Fruit fly (Drosophila melanogaster): ENCODE data around the gene Ugt37A3.

Gene Ugt37A3

DNA sequence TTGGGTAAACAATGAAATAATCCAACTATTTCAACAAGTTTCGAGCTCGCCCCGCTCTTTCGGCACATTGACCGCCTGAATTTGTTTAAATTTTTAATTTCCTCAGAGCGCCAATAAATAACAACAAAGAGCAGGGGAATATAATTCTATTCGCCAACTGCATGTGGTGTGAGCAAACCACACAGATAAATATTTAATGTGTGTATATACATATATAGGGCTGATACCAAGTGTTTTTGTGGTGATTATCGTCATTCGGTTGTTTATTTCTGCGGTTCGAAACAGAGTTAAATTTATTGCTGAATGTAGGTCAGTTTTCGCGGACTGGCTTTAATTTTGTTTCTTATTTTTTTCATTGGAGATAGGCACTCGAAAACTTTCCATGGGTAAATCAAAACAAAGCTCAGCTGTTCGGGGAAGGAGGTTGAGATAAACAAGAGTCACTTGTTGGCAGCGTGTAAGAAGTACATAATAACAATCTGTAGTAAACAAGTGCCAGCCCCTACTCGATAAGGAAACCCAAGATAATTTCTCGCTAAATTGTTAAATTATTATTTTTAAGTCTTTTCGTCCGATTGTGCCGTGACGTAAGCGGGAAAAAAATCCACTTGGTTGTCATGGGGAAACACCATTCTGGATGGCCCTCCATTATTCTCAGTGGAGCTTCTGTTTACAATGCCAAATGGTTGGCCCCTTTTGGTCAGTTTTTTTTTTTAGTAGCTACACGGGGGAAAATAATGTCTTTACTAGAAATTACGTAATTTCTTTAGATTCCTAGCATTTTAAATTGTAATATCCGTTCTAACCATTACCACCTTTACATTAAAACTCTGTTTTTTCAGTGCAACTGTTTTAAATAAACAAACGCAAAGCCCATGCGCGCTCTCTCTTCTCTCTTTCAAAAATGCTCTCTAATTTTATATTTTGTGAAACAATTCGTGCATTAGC lies 25.6 kb downstream of the Ugt37A3 start (continued):
- TF ChIP-seq ey (GFP tag; optimal IDR thresholded peaks at IDR 0.05), result peak; percentile 29
- peak; percentile 13 for TF ChIP-seq Rel (GFP tag; optimal IDR thresholded peaks at IDR 0.05)
- TF ChIP-seq Rel (tag; optimal IDR thresholded peaks at IDR 0.05), result peak; percentile 29
- peak; percentile 45 for TF ChIP-seq h (GFP tag; optimal IDR thresholded peaks at IDR 0.05)
- no peak for TF ChIP-seq jim (GFP tag; optimal IDR thresholded peaks at IDR 0.05)
- no peak for TF ChIP-seq dsf (GFP tag; optimal IDR thresholded peaks at IDR 0.05; ENCODE audit: borderline replicate concordance)
- peak; percentile 39 for TF ChIP-seq Vsx2 (GFP tag; optimal IDR thresholded peaks at IDR 0.05; ENCODE audit: partially characterized antibody)
- no peak for TF ChIP-seq GATAd (GFP tag; optimal IDR thresholded peaks at IDR 0.05)
- no peak for TF ChIP-seq CG32264 (GFP tag; optimal IDR thresholded peaks at IDR 0.05)
- TF ChIP-seq rgr (GFP tag; optimal IDR thresholded peaks at IDR 0.05), result peak; percentile 45

DNA sequence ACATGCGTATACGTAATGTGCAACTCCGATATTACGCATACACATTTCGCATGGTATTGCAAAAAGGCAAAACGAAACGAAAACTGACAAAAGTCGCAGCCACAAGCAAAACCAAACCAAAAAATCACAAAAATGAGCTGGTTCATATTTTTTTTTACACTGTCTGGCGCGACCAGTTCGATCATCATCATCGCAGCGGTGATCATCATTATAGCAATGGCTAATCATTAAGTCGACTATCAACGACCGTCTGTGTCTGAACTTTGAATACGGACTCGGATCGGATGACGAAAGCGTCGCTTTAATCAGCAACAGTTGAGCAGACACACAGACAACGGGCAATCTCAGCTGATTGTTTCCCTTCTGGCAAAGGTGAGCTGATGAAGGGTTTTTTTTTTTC lies 26.6 kb downstream of the Ugt37A3 start:
- TF ChIP-seq Hnf4 (GFP tag; optimal IDR thresholded peaks at IDR 0.05), result no peak
- TF ChIP-seq GATAd (GFP tag; optimal IDR thresholded peaks at IDR 0.05), result no peak
- no peak for TF ChIP-seq CrebA (GFP tag; optimal IDR thresholded peaks at IDR 0.05; ENCODE audit: borderline replicate concordance)
- no peak for TF ChIP-seq dmrt93B (GFP tag; optimal IDR thresholded peaks at IDR 0.05)
- no peak for TF ChIP-seq brk (GFP tag; optimal IDR thresholded peaks at IDR 0.05)
- no peak for TF ChIP-seq Jra (GFP tag; optimal IDR thresholded peaks at IDR 0.05)
- no peak for TF ChIP-seq usp (GFP tag; optimal IDR thresholded peaks at IDR 0.05)
- TF ChIP-seq HLH106 (tag; optimal IDR thresholded peaks at IDR 0.05), result no peak
- TF ChIP-seq lola (GFP tag; optimal IDR thresholded peaks at IDR 0.05), result no peak
- no peak for TF ChIP-seq OdsH (GFP tag; optimal IDR thresholded peaks at IDR 0.05)
- no peak for TF ChIP-seq N (GFP tag; optimal IDR thresholded peaks at IDR 0.05)
- no peak for TF ChIP-seq jim (GFP tag; optimal IDR thresholded peaks at IDR 0.05)
- no peak for TF ChIP-seq h (GFP tag; optimal IDR thresholded peaks at IDR 0.05)
- TF ChIP-seq psq (GFP tag; optimal IDR thresholded peaks at IDR 0.05), result no peak

DNA sequence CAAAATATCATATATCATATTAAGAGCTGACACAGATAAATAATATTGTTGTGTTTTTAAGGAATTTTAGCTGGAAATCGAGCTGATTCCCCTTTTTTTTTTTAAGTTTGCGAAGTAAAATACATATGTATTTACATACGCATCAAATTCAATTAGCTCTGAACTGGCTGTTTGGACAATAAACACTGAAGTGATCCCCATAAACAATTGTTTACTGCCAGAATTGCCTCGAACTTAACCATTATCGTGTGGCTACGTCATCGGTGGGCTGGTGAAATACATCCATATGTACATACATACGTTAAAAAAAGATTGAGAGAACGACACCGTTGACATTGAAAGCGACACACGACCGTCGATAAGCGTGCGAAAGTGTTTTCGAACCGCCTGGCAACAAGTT lies 27.2 kb downstream of the Ugt37A3 start:
- TF ChIP-seq N (GFP tag; optimal IDR thresholded peaks at IDR 0.05) (no peak), Dif (GFP tag; optimal IDR thresholded peaks at IDR 0.05; ENCODE audit: partially characterized antibody) (no peak), Sp1 (GFP tag; optimal IDR thresholded peaks at IDR 0.05) (peak; percentile 57), Rel (GFP tag; optimal IDR thresholded peaks at IDR 0.05) (no peak), Rel (tag; optimal IDR thresholded peaks at IDR 0.05) (peak; percentile 70)

DNA sequence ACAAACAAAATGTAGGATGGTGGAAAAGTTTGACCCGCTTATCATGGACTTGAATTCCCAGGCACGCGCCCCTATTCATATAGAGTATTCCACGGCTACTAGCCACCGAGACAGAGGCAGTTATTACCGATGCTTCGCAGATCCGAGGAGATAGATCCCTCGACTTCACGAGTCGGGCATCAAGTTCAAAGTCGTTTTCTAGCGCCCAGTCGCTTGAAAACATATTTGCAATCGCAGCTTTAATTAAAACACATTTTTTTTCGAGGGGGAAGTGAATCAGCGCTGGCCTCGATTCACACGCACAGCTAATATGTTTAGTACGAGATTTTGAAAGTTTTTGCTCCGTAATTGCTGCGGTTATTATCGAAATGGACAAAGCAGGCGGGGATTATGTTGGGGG lies 28.2 kb downstream of the Ugt37A3 start:
- TF ChIP-seq br (GFP tag; optimal IDR thresholded peaks at IDR 0.05) (no peak), OdsH (GFP tag; optimal IDR thresholded peaks at IDR 0.05) (no peak), foxo (GFP tag; optimal IDR thresholded peaks at IDR 0.05) (no peak), sage (GFP tag; optimal IDR thresholded peaks at IDR 0.05) (no peak), pan (optimal IDR thresholded peaks at IDR 0.05) (no peak), dmrt93B (GFP tag; optimal IDR thresholded peaks at IDR 0.05) (no peak), Dif (GFP tag; optimal IDR thresholded peaks at IDR 0.05; ENCODE audit: partially characterized antibody) (no peak), Mio (GFP tag; optimal IDR thresholded peaks at IDR 0.05) (no peak), dl (GFP tag; optimal IDR thresholded peaks at IDR 0.05; ENCODE audit: insufficient read depth in 1 of 2, partially characterized antibody in 2 of 2) (no peak), lola (GFP tag; optimal IDR thresholded peaks at IDR 0.05) (no peak), Sp1 (GFP tag; optimal IDR thresholded peaks at IDR 0.05) (no peak), Myc (optimal IDR thresholded peaks at IDR 0.05) (no peak), N (GFP tag; optimal IDR thresholded peaks at IDR 0.05) (no peak), CG32264 (GFP tag; optimal IDR thresholded peaks at IDR 0.05) (no peak), Jra (GFP tag; optimal IDR thresholded peaks at IDR 0.05) (no peak), Dfd (GFP tag; optimal IDR thresholded peaks at IDR 0.05) (no peak), h (GFP tag; optimal IDR thresholded peaks at IDR 0.05) (no peak), Hnf4 (GFP tag; optimal IDR thresholded peaks at IDR 0.05) (no peak)

Measured in whole organism, wandering third instar larva.